Worm (Caenorhabditis elegans): Measurements from ENCODE around the gene srsx-40.

srsx-40 gene

DNA sequence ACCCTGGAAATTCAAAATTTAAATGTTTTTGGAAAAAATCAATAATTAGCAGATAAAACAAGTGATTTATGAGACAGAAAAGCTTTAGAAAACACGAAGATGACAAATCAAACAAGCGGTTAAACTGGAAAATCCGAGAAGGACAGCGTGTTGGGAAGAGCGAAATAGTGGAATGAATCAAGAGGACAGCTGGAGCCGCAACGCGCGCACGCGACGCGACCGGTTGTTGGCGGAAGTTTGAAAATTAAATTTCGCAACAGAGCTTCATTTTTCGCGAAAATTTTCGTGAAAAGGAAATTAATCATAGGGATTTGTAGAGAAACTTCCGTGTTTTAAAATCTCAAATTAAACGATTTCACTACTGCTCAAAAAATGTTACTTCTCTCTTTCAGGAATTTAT is 31.5 kb upstream of the srsx-40 start, which contains the start of gene clic-1:
TSS of gene clic-1 (minus strand) at position 3 of the 400 bp plus-strand sequence.
- TF ChIP-seq che-1 (tag; optimal IDR thresholded peaks at IDR 0.05) (no peak), unc-55 (GFP tag; optimal IDR thresholded peaks at IDR 0.05) (peak; percentile 44), ceh-18 (tag; optimal IDR thresholded peaks at IDR 0.05) (peak; percentile 53), ets-4 (tag; optimal IDR thresholded peaks at IDR 0.05) (peak; percentile 11), nfya-1 (tag; optimal IDR thresholded peaks at IDR 0.05) (peak; percentile 74), hlh-13 (GFP tag; optimal IDR thresholded peaks at IDR 0.05) (no peak), ref-2 (tag; optimal IDR thresholded peaks at IDR 0.05) (peak; percentile 51), ceh-31 (tag; optimal IDR thresholded peaks at IDR 0.05) (peak; percentile 29), unc-42 (tag; optimal IDR thresholded peaks at IDR 0.05) (peak; percentile 68), K02D7.2 (tag; optimal IDR thresholded peaks at IDR 0.05) (no peak), ceh-34 (tag; optimal IDR thresholded peaks at IDR 0.05) (peak; percentile 18), hlh-30 (tag; optimal IDR thresholded peaks at IDR 0.05; ENCODE audit: insufficient read depth) (peak; percentile 10), rnt-1 (tag; optimal IDR thresholded peaks at IDR 0.05) (peak; percentile 24)

DNA sequence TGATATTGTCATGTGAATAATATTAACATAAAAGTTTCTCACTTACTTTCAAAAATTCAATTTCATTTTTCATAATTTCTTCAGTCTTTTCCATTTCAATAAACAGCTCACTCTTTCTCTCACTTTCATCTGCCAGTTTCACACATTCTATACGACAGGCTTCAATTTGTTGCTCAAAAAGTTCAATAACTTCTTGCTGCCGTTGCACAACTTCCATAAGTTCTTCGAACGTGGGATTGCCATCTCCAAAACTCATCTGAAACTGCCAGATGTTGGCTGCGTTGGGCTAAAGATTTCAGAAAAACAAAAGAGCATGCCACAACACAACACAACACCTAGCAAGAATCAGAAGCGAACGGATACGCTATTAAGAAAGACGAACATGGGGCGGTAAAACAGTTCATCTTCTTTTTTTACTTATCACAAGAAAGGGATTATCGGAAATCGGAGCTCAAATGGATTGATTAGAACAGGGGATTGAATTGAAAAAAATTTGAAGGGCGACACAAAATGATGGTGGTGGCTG is 29.9 kb upstream of the srsx-40 start:
- no peak for TF ChIP-seq fkh-6 (tag; optimal IDR thresholded peaks at IDR 0.05)
- TF ChIP-seq C38D4.7 (GFP tag; optimal IDR thresholded peaks at IDR 0.05), result no peak
- no peak for TF ChIP-seq madf-2 (tag; optimal IDR thresholded peaks at IDR 0.05)
- no peak for TF ChIP-seq pat-9 (tag; optimal IDR thresholded peaks at IDR 0.05)
- TF ChIP-seq lin-11 (tag; optimal IDR thresholded peaks at IDR 0.05), result no peak
- no peak for TF ChIP-seq ceh-9 (tag; optimal IDR thresholded peaks at IDR 0.05)
- no peak for TF ChIP-seq zip-5 (tag; optimal IDR thresholded peaks at IDR 0.05)
- no peak for TF ChIP-seq ceh-6 (GFP tag; optimal IDR thresholded peaks at IDR 0.05)

DNA sequence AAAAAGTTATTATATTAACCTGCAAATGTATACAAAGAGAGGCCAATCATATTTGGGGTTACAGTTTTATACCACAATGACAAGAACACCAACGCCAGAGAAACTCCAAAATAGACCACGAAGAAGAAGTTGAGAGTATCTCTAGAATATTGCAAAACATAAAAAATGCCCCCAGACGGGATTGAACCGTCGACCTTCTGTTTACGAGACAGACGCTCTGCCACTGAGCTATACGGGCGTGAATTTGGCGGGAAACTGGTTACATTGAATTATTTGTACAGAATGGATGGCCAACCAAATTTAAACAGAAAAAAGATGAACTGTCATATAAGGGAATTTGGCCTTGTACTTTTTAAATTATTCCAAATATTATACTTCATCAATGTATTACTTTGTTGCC is 27.1 kb upstream of the srsx-40 start:
- TF ChIP-seq dve-1 (tag; optimal IDR thresholded peaks at IDR 0.05), result peak; percentile 15
- TF ChIP-seq fax-1 (tag; optimal IDR thresholded peaks at IDR 0.05), result no peak
- peak; percentile 8 for TF ChIP-seq T23F11.4 (GFP tag; optimal IDR thresholded peaks at IDR 0.05)
- peak; percentile 7 for TF ChIP-seq K02D7.2 (tag; optimal IDR thresholded peaks at IDR 0.05)
- peak; percentile 5 for TF ChIP-seq elt-2 (tag; optimal IDR thresholded peaks at IDR 0.05)
- TF ChIP-seq nfya-1 (tag; optimal IDR thresholded peaks at IDR 0.05), result peak; percentile 3
- TF ChIP-seq pros-1 (tag; optimal IDR thresholded peaks at IDR 0.05), result no peak
- no peak for TF ChIP-seq ceh-30 (tag; optimal IDR thresholded peaks at IDR 0.05)
- TF ChIP-seq ceh-2 (tag; optimal IDR thresholded peaks at IDR 0.05), result no peak

DNA sequence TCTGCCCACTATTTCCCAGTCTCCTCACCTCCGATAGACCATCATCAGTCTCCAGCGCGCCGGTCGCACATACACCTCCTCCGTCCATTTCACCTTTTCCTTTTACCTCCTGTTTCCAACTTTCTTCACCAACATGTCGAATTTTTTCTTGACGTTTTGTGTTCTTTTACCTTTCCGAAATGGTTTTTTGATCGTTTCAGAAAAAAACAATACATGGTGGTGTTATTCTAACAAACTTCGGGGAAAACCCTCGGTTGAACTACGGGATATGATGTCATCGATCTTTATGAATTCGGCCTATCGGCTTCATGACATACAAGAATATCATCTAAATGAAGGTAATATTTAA is 25.2 kb upstream of the srsx-40 start, which contains the start of gene Y97E10C.1:
TSS of gene Y97E10C.1 (plus strand) at position 201 of the 349 bp plus-strand sequence.
- TF ChIP-seq sox-2 (GFP tag; IDR thresholded peaks at IDR 0.05) (no peak), C38D4.7 (GFP tag; optimal IDR thresholded peaks at IDR 0.05) (no peak), mec-3 (tag; optimal IDR thresholded peaks at IDR 0.05; ENCODE audit: borderline replicate concordance) (no peak), ceh-24 (tag; optimal IDR thresholded peaks at IDR 0.05) (no peak)

DNA sequence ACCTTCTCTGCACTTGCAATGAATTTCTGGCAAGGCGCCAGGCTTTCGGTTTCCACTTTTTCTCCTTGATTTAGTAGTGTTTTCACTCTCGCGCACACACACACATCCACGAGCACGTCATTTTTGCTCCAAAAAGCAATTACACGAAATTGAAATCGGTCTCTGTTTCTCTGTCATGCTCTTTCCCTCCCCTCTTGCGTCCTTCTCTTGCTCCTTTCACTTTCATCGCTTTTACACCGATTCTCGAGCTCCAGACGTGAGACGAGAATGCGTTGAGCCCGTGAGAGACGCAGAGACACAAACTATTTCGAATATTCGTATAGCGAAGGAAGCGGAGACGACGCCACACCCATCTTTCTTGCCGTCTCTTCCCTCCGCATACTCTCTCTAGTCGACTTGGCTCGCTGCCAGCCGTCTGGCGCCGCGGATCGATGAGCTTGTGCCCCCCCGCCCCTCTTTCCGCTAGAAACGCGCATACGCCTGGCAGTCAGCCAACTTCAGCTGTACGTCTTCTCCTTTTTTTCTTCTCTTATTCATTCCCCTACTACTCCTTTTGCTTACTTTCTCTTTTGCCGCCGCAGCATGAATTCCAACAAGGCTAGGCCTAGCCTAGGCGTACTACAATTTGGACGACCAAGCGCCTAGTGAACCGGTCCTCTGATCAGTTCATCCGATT is 24.7 kb upstream of the srsx-40 start:
- TF ChIP-seq T23F11.4 (GFP tag; optimal IDR thresholded peaks at IDR 0.05), result peak; percentile 19
- TF ChIP-seq pha-4 (tag; optimal IDR thresholded peaks at IDR 0.05), result no peak
- peak; percentile 82 for TF ChIP-seq nfya-1 (tag; optimal IDR thresholded peaks at IDR 0.05)
- TF ChIP-seq hlh-13 (GFP tag; optimal IDR thresholded peaks at IDR 0.05), result peak; percentile 29
- TF ChIP-seq unc-42 (tag; optimal IDR thresholded peaks at IDR 0.05), result peak; percentile 95
- peak; percentile 32 for TF ChIP-seq dve-1 (tag; optimal IDR thresholded peaks at IDR 0.05)
- peak; percentile 63 for TF ChIP-seq ceh-48 (tag; optimal IDR thresholded peaks at IDR 0.05)
- peak; percentile 0 for TF ChIP-seq ceh-2 (tag; optimal IDR thresholded peaks at IDR 0.05)
- TF ChIP-seq hlh-8 (tag; optimal IDR thresholded peaks at IDR 0.05), result peak; percentile 31
- no peak for TF ChIP-seq pros-1 (tag; optimal IDR thresholded peaks at IDR 0.05)
- peak; percentile 47 for TF ChIP-seq ceh-19 (GFP tag; optimal IDR thresholded peaks at IDR 0.05)
- TF ChIP-seq ceh-34 (tag; optimal IDR thresholded peaks at IDR 0.05), result peak; percentile 84
- no peak for TF ChIP-seq ceh-22 (tag; optimal IDR thresholded peaks at IDR 0.05)
- peak; percentile 77 for TF ChIP-seq ceh-31 (tag; optimal IDR thresholded peaks at IDR 0.05)
- TF ChIP-seq nhr-232 (tag; optimal IDR thresholded peaks at IDR 0.05), result no peak
- no peak for TF ChIP-seq unc-3 (GFP tag; conservative IDR thresholded peaks at IDR 0.05)
- peak; percentile 51 for TF ChIP-seq unc-3 (tag; optimal IDR thresholded peaks at IDR 0.05)
- TF ChIP-seq rnt-1 (tag; optimal IDR thresholded peaks at IDR 0.05), result peak; percentile 53
- TF ChIP-seq ceh-6 (GFP tag; optimal IDR thresholded peaks at IDR 0.05), result no peak
- peak; percentile 58 for TF ChIP-seq syd-9 (tag; optimal IDR thresholded peaks at IDR 0.05)
- TF ChIP-seq lim-6 (tag; optimal IDR thresholded peaks at IDR 0.05), result peak; percentile 87
- TF ChIP-seq ceh-18 (tag; optimal IDR thresholded peaks at IDR 0.05), result peak; percentile 97
- TF ChIP-seq dmd-4 (tag; optimal IDR thresholded peaks at IDR 0.05; ENCODE audit: borderline replicate concordance), result peak; percentile 17
- peak; percentile 20 for TF ChIP-seq unc-55 (GFP tag; optimal IDR thresholded peaks at IDR 0.05)
